Fruit fly (Drosophila melanogaster) whole organism, embryonic: ENCODE data around the gene CG15449.

Experiments used
- Abd-B ChIP-seq: fragments of 200-800 bp; sonication (Bioruptor generic); optimal IDR thresholded peaks from 2 replicates; lab custom pipeline; 2018; ENCODE audit warnings: missing biosample characterization, mild to moderate bottlenecking, missing genetic modification characterization, moderate library complexity
- Adf1 ChIP-seq: fragments of 200-800 bp; sonication (Bioruptor generic); IDR thresholded peaks from 2 replicates; pipeline ENCODE4 v1.3.6; 2022; ENCODE audit warnings: missing biosample characterization, missing genetic modification characterization
- B-H1 ChIP-seq: fragments of 200-800 bp; sonication (Bioruptor generic); IDR thresholded peaks from 3 replicates; pipeline ENCODE4 v1.3.6; 2022; ENCODE audit warnings: missing biosample characterization, missing genetic modification characterization
- B-H2 ChIP-seq: fragments of 200-800 bp; sonication (Bioruptor generic); optimal IDR thresholded peaks from 2 replicates; lab custom pipeline; 2018; ENCODE audit warnings: missing biosample characterization, mild to moderate bottlenecking, missing genetic modification characterization
- CG11456 ChIP-seq: fragments of 200-800 bp; sonication (Bioruptor generic); IDR thresholded peaks from 3 replicates; pipeline ENCODE4 v1.3.6; 2022; ENCODE audit warnings: missing biosample characterization, missing genetic modification characterization
- CG12155 ChIP-seq: fragments of 200-800 bp; sonication (Bioruptor generic); optimal IDR thresholded peaks from 3 replicates; lab custom pipeline; 2016; ENCODE audit warnings: missing biosample characterization, missing genetic modification characterization
- CG12391 ChIP-seq: fragments of 200-800 bp; sonication (Bioruptor generic); optimal IDR thresholded peaks from 3 replicates; lab custom pipeline; 2018; ENCODE audit warnings: missing biosample characterization, mild to moderate bottlenecking, missing genetic modification characterization, moderate library complexity
- CG12744 ChIP-seq: fragments of 200-800 bp; sonication (Bioruptor generic); optimal IDR thresholded peaks from 2 replicates; lab custom pipeline; 2016; ENCODE audit warnings: missing biosample characterization, missing genetic modification characterization
- CG12942 ChIP-seq: fragments of 200-800 bp; sonication (Bioruptor generic); optimal IDR thresholded peaks from 3 replicates; lab custom pipeline; 2016; ENCODE audit warnings: missing biosample characterization, missing genetic modification characterization
- CG13123 ChIP-seq: fragments of 200-800 bp; sonication (Bioruptor generic); optimal IDR thresholded peaks from 2 replicates; lab custom pipeline; 2016; ENCODE audit warnings: missing biosample characterization, missing genetic modification characterization
- CG1602 ChIP-seq: fragments of 200-800 bp; sonication (Bioruptor generic); optimal IDR thresholded peaks from 3 replicates; lab custom pipeline; 2016; ENCODE audit warnings: missing biosample characterization, missing genetic modification characterization
- CG17568 ChIP-seq: fragments of 200-800 bp; sonication (Bioruptor generic); optimal IDR thresholded peaks from 2 replicates; lab custom pipeline; 2018; ENCODE audit warnings: missing biosample characterization, mild to moderate bottlenecking, missing genetic modification characterization, moderate library complexity
- CG17829 ChIP-seq: fragments of 200-800 bp; optimal IDR thresholded peaks from 2 replicates; lab custom pipeline; 2019; ENCODE audit warnings: missing biosample characterization, mild to moderate bottlenecking, missing genetic modification characterization, moderate library complexity
- CG18476 ChIP-seq: fragments of 200-800 bp; sonication (Bioruptor generic); optimal IDR thresholded peaks from 2 replicates; lab custom pipeline; 2016; ENCODE audit warnings: missing biosample characterization, mild to moderate bottlenecking, missing genetic modification characterization
- CG18619 ChIP-seq: fragments of 200-800 bp; sonication (Bioruptor generic); optimal IDR thresholded peaks from 3 replicates; lab custom pipeline; 2017; ENCODE audit warnings: missing biosample characterization, mild to moderate bottlenecking, missing genetic modification characterization
- CG2116 ChIP-seq: fragments of 200-800 bp; sonication (Bioruptor generic); optimal IDR thresholded peaks from 3 replicates; lab custom pipeline; 2018; ENCODE audit warnings: missing biosample characterization, mild to moderate bottlenecking, missing genetic modification characterization
- CG4282 ChIP-seq: fragments of 200-800 bp; sonication (Bioruptor generic); optimal IDR thresholded peaks from 2 replicates; lab custom pipeline; 2016; ENCODE audit warnings: missing biosample characterization, missing genetic modification characterization
- CG4424 ChIP-seq: fragments of 200-800 bp; sonication (Bioruptor generic); optimal IDR thresholded peaks from 3 replicates; lab custom pipeline; 2016; ENCODE audit warnings: missing biosample characterization, missing genetic modification characterization
- CG7839 ChIP-seq: fragments of 200-800 bp; sonication (Bioruptor generic); optimal IDR thresholded peaks from 3 replicates; lab custom pipeline; 2018; ENCODE audit warnings: missing biosample characterization, mild to moderate bottlenecking, missing genetic modification characterization, moderate library complexity
- CG9817 ChIP-seq: fragments of 200-800 bp; sonication (Bioruptor generic); optimal IDR thresholded peaks from 2 replicates; lab custom pipeline; 2018; ENCODE audit warnings: missing biosample characterization, mild to moderate bottlenecking, missing genetic modification characterization, moderate library complexity
- Deaf1 ChIP-seq: fragments of 200-800 bp; optimal IDR thresholded peaks from 3 replicates; lab custom pipeline; 2019; ENCODE audit warnings: missing biosample characterization, mild to moderate bottlenecking, missing genetic modification characterization, moderate library complexity
- Fer2 ChIP-seq: fragments of 200-800 bp; sonication (Bioruptor generic); optimal IDR thresholded peaks from 2 replicates; lab custom pipeline; 2018; ENCODE audit warnings: missing biosample characterization, mild to moderate bottlenecking, missing genetic modification characterization, moderate library complexity
- HLH3B ChIP-seq: fragments of 200-800 bp; sonication (Bioruptor generic); IDR thresholded peaks from 2 replicates; pipeline ENCODE4 v1.3.6; 2022; ENCODE audit warnings: missing biosample characterization, missing genetic modification characterization
- HLH4C ChIP-seq: fragments of 200-800 bp; sonication (Bioruptor generic); IDR thresholded peaks from 3 replicates; pipeline ENCODE4 v1.3.6; 2022; ENCODE audit warnings: missing biosample characterization, missing genetic modification characterization; ENCODE audit not compliant: partially characterized antibody
- HLHmδ ChIP-seq: fragments of 200-800 bp; sonication (Bioruptor generic); optimal IDR thresholded peaks from 2 replicates; lab custom pipeline; 2018; ENCODE audit warnings: missing biosample characterization, mild to moderate bottlenecking, missing genetic modification characterization, moderate library complexity
- Hr78 ChIP-seq, 2 experiments: fragments of 200-800 bp in 1 of 2; fragments of >200 bp in 1 of 2; sonication (Bioruptor generic) in 1 of 2; optimal IDR thresholded peaks; 2 replicates each; lab custom pipeline; 2017 to 2019; ENCODE audit warnings: missing biosample characterization in 2 of 2, missing genetic modification characterization in 2 of 2, mild to moderate bottlenecking in 1 of 2, moderate library complexity in 1 of 2
- Jarid2 ChIP-seq: fragments of 200-800 bp; sonication (Bioruptor generic); optimal IDR thresholded peaks from 3 replicates; lab custom pipeline; 2017; ENCODE audit warnings: mild to moderate bottlenecking, missing biosample characterization, missing genetic modification reagents, missing genetic modification characterization
- NFAT ChIP-seq: fragments of 200-800 bp; sonication (Bioruptor generic); IDR thresholded peaks from 2 replicates; pipeline ENCODE4 v1.3.6; 2022; ENCODE audit warnings: missing biosample characterization, missing genetic modification characterization
- ac ChIP-seq: fragments of 200-800 bp; sonication (Bioruptor generic); optimal IDR thresholded peaks from 3 replicates; lab custom pipeline; 2017; ENCODE audit warnings: missing biosample characterization, mild to moderate bottlenecking, missing genetic modification characterization
- amos ChIP-seq: fragments of 200-800 bp; sonication (Bioruptor generic); IDR thresholded peaks from 2 replicates; pipeline ENCODE4 v1.3.6; 2022; ENCODE audit warnings: missing biosample characterization, missing genetic modification characterization; ENCODE audit not compliant: partially characterized antibody
- ara ChIP-seq: fragments of 200-800 bp; sonication (Bioruptor generic); IDR thresholded peaks from 2 replicates; pipeline ENCODE4 v1.3.6; 2022; ENCODE audit warnings: missing biosample characterization, missing genetic modification characterization
- bowl ChIP-seq: fragments of 200-800 bp; sonication (Bioruptor generic); IDR thresholded peaks from 2 replicates; pipeline ENCODE4 v1.3.6; 2022; ENCODE audit warnings: missing biosample characterization, missing genetic modification characterization
- br ChIP-seq: fragments of >200 bp; optimal IDR thresholded peaks from 2 replicates; lab custom pipeline; 2017
- ci ChIP-seq: fragments of 200-800 bp; sonication (Bioruptor generic); IDR thresholded peaks from 3 replicates; pipeline ENCODE4 v1.3.6; 2022; ENCODE audit warnings: missing biosample characterization, missing genetic modification characterization
- corto ChIP-seq: fragments of 200-800 bp; sonication (Bioruptor generic); optimal IDR thresholded peaks from 2 replicates; lab custom pipeline; 2016; ENCODE audit warnings: missing biosample characterization, mild to moderate bottlenecking, missing genetic modification characterization, moderate library complexity
- dan ChIP-seq: fragments of 200-800 bp; sonication (Bioruptor generic); IDR thresholded peaks from 2 replicates; pipeline ENCODE4 v1.3.6; 2022; ENCODE audit warnings: missing biosample characterization, missing genetic modification characterization
- dm ChIP-seq: fragments of 200-800 bp; sonication (Bioruptor generic); optimal IDR thresholded peaks from 3 replicates; lab custom pipeline; 2016; ENCODE audit warnings: missing biosample characterization, missing genetic modification characterization
- emc ChIP-seq: fragments of 200-800 bp; sonication (Bioruptor generic); optimal IDR thresholded peaks from 2 replicates; lab custom pipeline; 2016; ENCODE audit warnings: missing biosample characterization, missing genetic modification characterization
- ems ChIP-seq: fragments of 200-800 bp; sonication (Bioruptor generic); optimal IDR thresholded peaks from 3 replicates; lab custom pipeline; 2016; ENCODE audit warnings: missing biosample characterization, missing genetic modification characterization
- exex ChIP-seq: fragments of 200-800 bp; sonication (Bioruptor generic); optimal IDR thresholded peaks from 4 replicates; lab custom pipeline; 2018; ENCODE audit warnings: missing biosample characterization, mild to moderate bottlenecking, missing genetic modification characterization, moderate library complexity
- eyg ChIP-seq: fragments of 200-800 bp; sonication (Bioruptor generic); optimal IDR thresholded peaks from 3 replicates; lab custom pipeline; 2016; ENCODE audit warnings: missing biosample characterization, missing genetic modification characterization
- fd3F ChIP-seq: fragments of 200-800 bp; sonication (Bioruptor generic); optimal IDR thresholded peaks from 2 replicates; lab custom pipeline; 2018; ENCODE audit warnings: missing biosample characterization, mild to moderate bottlenecking, missing genetic modification characterization, moderate library complexity
- ind ChIP-seq: fragments of 200-800 bp; sonication (Bioruptor generic); optimal IDR thresholded peaks from 3 replicates; lab custom pipeline; 2016; ENCODE audit warnings: missing biosample characterization, missing genetic modification characterization
- peb ChIP-seq: fragments of 200-800 bp; sonication (Bioruptor generic); IDR thresholded peaks from 2 replicates; pipeline ENCODE4 v1.3.6; 2022; ENCODE audit warnings: missing biosample characterization, missing genetic modification characterization
- psq ChIP-seq: fragments of 200-800 bp; sonication (Bioruptor generic); optimal IDR thresholded peaks from 2 replicates; lab custom pipeline; 2017; ENCODE audit warnings: missing biosample characterization, missing genetic modification characterization
- sim ChIP-seq: fragments of 200-800 bp; sonication (Bioruptor generic); IDR thresholded peaks from 2 replicates; pipeline ENCODE4 v1.3.6; 2022; ENCODE audit warnings: missing biosample characterization, missing genetic modification characterization
- sisA ChIP-seq: fragments of 200-800 bp; sonication (Bioruptor generic); IDR thresholded peaks from 2 replicates; pipeline ENCODE4 v1.3.6; 2022; ENCODE audit warnings: missing biosample characterization, missing genetic modification characterization
- sna ChIP-seq: fragments of 200-800 bp; sonication (Bioruptor generic); IDR thresholded peaks from 2 replicates; pipeline ENCODE4 v1.3.6; 2022; ENCODE audit warnings: missing biosample characterization, missing genetic modification characterization; ENCODE audit not compliant: partially characterized antibody
- tin ChIP-seq: fragments of 200-800 bp; sonication (Bioruptor generic); optimal IDR thresholded peaks from 3 replicates; lab custom pipeline; 2016; ENCODE audit warnings: missing biosample characterization, missing genetic modification characterization
- wdn ChIP-seq: fragments of 200-800 bp; sonication (Bioruptor generic); IDR thresholded peaks from 2 replicates; pipeline ENCODE4 v1.3.6; 2022; ENCODE audit warnings: missing biosample characterization, missing genetic modification characterization

CG15449 gene

DNA sequence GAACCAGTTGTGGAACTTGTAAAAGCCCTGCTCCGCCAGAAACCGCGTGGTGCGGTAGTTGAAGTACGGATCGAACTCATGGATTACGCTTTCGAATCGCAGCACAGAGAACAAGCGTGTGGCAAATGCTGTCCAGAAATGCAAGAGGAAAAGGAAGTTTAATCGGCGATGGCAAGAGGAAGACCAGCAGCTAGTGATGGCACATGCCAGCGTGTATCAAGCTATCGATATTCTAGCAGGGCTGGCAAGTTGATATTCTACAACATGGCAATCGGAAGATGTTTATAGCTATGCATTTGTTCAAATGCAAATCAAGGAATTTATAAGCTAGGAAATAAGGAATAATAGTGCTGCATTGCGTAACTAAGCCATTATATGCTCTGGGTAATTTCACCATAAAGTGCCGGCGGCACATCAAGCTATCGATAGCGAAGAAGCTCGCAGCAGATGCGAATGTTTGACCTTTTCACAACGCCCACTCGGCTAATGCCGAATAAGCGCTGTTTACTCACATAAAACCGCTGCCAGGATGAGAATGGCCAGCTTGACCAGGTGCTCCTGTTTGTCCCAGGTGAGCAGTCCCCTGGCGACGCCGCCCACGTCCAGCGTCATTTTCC is 12.8 kb upstream of the CG15449 start (continued):
- TF ChIP-seq emc (GFP tag; lab: Kevin White, UChicago) (peak; percentile 61), CG18476 (GFP tag; lab: Kevin White, UChicago) (no peak), CG12942 (peak; percentile 56), NFAT (GFP tag; lab: Robert Waterston, UW) (peak; percentile 85), CG12155 (GFP tag; lab: Kevin White, UChicago) (peak; percentile 45), ci (GFP tag; lab: Robert Waterston, UW) (peak; percentile 93), CG12744 (peak; percentile 24), CG2116 (GFP tag; lab: Kevin White, UChicago) (peak; percentile 83), sna (GFP tag; lab: Robert Waterston, UW) (peak; percentile 73), sim (no peak; the same call in 1 of the 2 replicates), Adf1 (peak; percentile 44), ara (GFP tag; lab: Robert Waterston, UW) (no peak), Deaf1 (tag; lab: Kevin White, UChicago) (peak; percentile 3), CG9817 (tag; lab: Kevin White, UChicago) (peak; percentile 69), CG7839 (tag; lab: Kevin White, UChicago) (peak; percentile 70), Hr78 (GFP tag; optimal IDR thresholded peaks at IDR 0.05; lab: Kevin White, UChicago) (peak in 1 of 2 experiments; percentile 24), B-H2 (peak; percentile 91), fd3F (GFP tag; lab: Kevin White, UChicago) (peak; percentile 50), Abd-B (GFP tag; lab: Kevin White, UChicago) (peak; percentile 19), Fer2 (peak; percentile 63), CG12391 (tag; lab: Kevin White, UChicago) (peak; percentile 76), br (lab: Kevin White, UChicago) (no peak), exex (tag; lab: Kevin White, UChicago) (peak; percentile 56), corto (no peak), CG18619 (peak; percentile 83), CG4424 (GFP tag; lab: Kevin White, UChicago) (peak; percentile 74), psq (GFP tag; lab: Kevin White, UChicago) (peak; percentile 18), HLH3B (GFP tag; lab: Robert Waterston, UW) (peak; percentile 54; the same call in 1 of the 2 replicates), peb (GFP tag; lab: Robert Waterston, UW) (peak; percentile 18; the same call in 1 of the 2 replicates), dan (GFP tag; lab: Robert Waterston, UW) (no peak), B-H1 (GFP tag; lab: Robert Waterston, UW) (peak; percentile 34; the same call in 1 of the 3 replicates), ind (GFP tag; lab: Kevin White, UChicago) (peak; percentile 53), dm (GFP tag; lab: Kevin White, UChicago) (peak; percentile 89), CG17568 (peak; percentile 73), HLH4C (GFP tag; lab: Robert Waterston, UW) (peak; percentile 83), wdn (peak; percentile 48), CG4282 (peak; percentile 34), amos (GFP tag; lab: Robert Waterston, UW) (peak; percentile 87), Jarid2 (peak; percentile 58), CG1602 (GFP tag; lab: Kevin White, UChicago) (no peak), HLHmδ (GFP tag; lab: Kevin White, UChicago) (peak; percentile 99), tin (GFP tag; lab: Kevin White, UChicago) (peak; percentile 59), CG11456 (GFP tag; lab: Robert Waterston, UW) (peak; percentile 87), eyg (GFP tag; lab: Kevin White, UChicago) (peak; percentile 51), CG17829 (tag; lab: Kevin White, UChicago) (peak; percentile 58), ac (peak; percentile 85), bowl (no peak), CG13123 (GFP tag; lab: Kevin White, UChicago) (peak; percentile 42), ems (GFP tag; lab: Kevin White, UChicago) (peak; percentile 61), sisA (GFP tag; lab: Robert Waterston, UW) (no peak)
